Worm (Caenorhabditis elegans): ENCODE results near the gene glrx-3.
A peak's percentile ranks its signal among the peaks of the same experiment; 100 is the strongest.

ce11 chrV:4359127-4359526, 18.0 kb upstream of the glrx-3 start:
- TF ChIP-seq ceh-8 (GFP tag; optimal IDR thresholded peaks at IDR 0.05) (no peak), nhr-12 (tag; optimal IDR thresholded peaks at IDR 0.05) (no peak), dpl-1 (GFP tag; optimal IDR thresholded peaks at IDR 0.05) (no peak), unc-130 (tag; optimal IDR thresholded peaks at IDR 0.05) (no peak), dsc-1 (tag; optimal IDR thresholded peaks at IDR 0.05) (peak; percentile 74), lin-35 (GFP tag; optimal IDR thresholded peaks at IDR 0.05) (no peak), unc-30 (tag; optimal IDR thresholded peaks at IDR 0.05) (no peak), nhr-28 (tag; optimal IDR thresholded peaks at IDR 0.05) (no peak), irx-1 (tag; optimal IDR thresholded peaks at IDR 0.05) (no peak), nhr-11 (tag; optimal IDR thresholded peaks at IDR 0.05) (no peak), fkh-10 (GFP tag; optimal IDR thresholded peaks at IDR 0.05) (no peak), pqm-1 (tag; optimal IDR thresholded peaks at IDR 0.05) (no peak), ceh-88 (GFP tag; IDR thresholded peaks at IDR 0.05) (no peak), ama-1 (optimal IDR thresholded peaks at IDR 0.05) (no peak)

Measured in whole organism, L1 larva.